Fruit fly (Drosophila melanogaster) whole organism, embryonic: ENCODE data around the gene CG9030.
A peak's percentile ranks its signal among the peaks of the same experiment; 100 is the strongest.

Experiments used
- ATbp ChIP-seq: fragments of 200-800 bp; sonication (Bioruptor generic); optimal IDR thresholded peaks from 2 replicates; lab custom pipeline; 2017; ENCODE audit warnings: missing biosample characterization, mild to moderate bottlenecking, missing genetic modification characterization, missing genetic modification reagents
- Atf6 ChIP-seq: fragments of 200-800 bp; sonication (Bioruptor generic); IDR thresholded peaks from 2 replicates; pipeline ENCODE4 v1.3.6; 2022; ENCODE audit warnings: missing biosample characterization, missing genetic modification characterization
- Awh ChIP-seq: fragments of 200-800 bp; sonication (Bioruptor generic); IDR thresholded peaks from 2 replicates; pipeline ENCODE4, ENCODE4 v1.3.6; 2022; ENCODE audit warnings: missing biosample characterization, missing genetic modification characterization
- CG10274 ChIP-seq: fragments of 200-800 bp; sonication (Bioruptor generic); optimal IDR thresholded peaks from 3 replicates; lab custom pipeline; 2017; ENCODE audit warnings: missing biosample characterization, mild to moderate bottlenecking, missing genetic modification characterization
- CG10959 ChIP-seq: fragments of 200-800 bp; sonication (Bioruptor generic); IDR thresholded peaks from 2 replicates; pipeline ENCODE4 v1.3.6; 2022; ENCODE audit warnings: missing biosample characterization, missing genetic modification characterization
- CG11696 ChIP-seq: fragments of 200-800 bp; sonication (Bioruptor generic); IDR thresholded peaks from 2 replicates; pipeline ENCODE4 v1.3.6; 2022; ENCODE audit warnings: missing biosample characterization, missing genetic modification characterization
- CG12071 ChIP-seq: fragments of 200-800 bp; sonication (Bioruptor generic); optimal IDR thresholded peaks from 3 replicates; lab custom pipeline; 2018; ENCODE audit warnings: missing biosample characterization, mild to moderate bottlenecking, missing genetic modification characterization
- CG12299 ChIP-seq: fragments of 200-800 bp; sonication (Bioruptor generic); optimal IDR thresholded peaks from 2 replicates; lab custom pipeline; 2018; ENCODE audit warnings: missing biosample characterization, mild to moderate bottlenecking, missing genetic modification characterization
- CG12942 ChIP-seq: fragments of 200-800 bp; sonication (Bioruptor generic); optimal IDR thresholded peaks from 3 replicates; lab custom pipeline; 2016; ENCODE audit warnings: missing biosample characterization, missing genetic modification characterization
- CG16813 ChIP-seq: fragments of 200-800 bp; sonication (Bioruptor generic); IDR thresholded peaks from 3 replicates; pipeline ENCODE4 v1.3.6; 2022; ENCODE audit warnings: missing biosample characterization, missing genetic modification characterization; ENCODE audit not compliant: partially characterized antibody
- CG17359 ChIP-seq: fragments of 200-800 bp; sonication (Bioruptor generic); optimal IDR thresholded peaks from 3 replicates; lab custom pipeline; 2018; ENCODE audit warnings: missing biosample characterization, mild to moderate bottlenecking, missing genetic modification characterization, moderate library complexity
- CG1792 ChIP-seq: fragments of 200-800 bp; sonication (Bioruptor generic); optimal IDR thresholded peaks from 2 replicates; lab custom pipeline; 2016; ENCODE audit warnings: missing biosample characterization, missing genetic modification characterization
- CG1832 ChIP-seq: fragments of 200-800 bp; sonication (Bioruptor generic); optimal IDR thresholded peaks from 2 replicates; lab custom pipeline; 2017; ENCODE audit warnings: missing biosample characterization, mild to moderate bottlenecking, missing genetic modification characterization, inconsistent platforms
- CG3281 ChIP-seq: fragments of 200-800 bp; sonication (Bioruptor generic); optimal IDR thresholded peaks from 3 replicates; lab custom pipeline; 2017; ENCODE audit warnings: missing biosample characterization, mild to moderate bottlenecking, missing genetic modification characterization
- CG3726 ChIP-seq: fragments of 200-800 bp; sonication (Bioruptor generic); IDR thresholded peaks from 3 replicates; pipeline ENCODE4, ENCODE4 v1.3.6; 2022; ENCODE audit warnings: missing biosample characterization, missing genetic modification characterization
- CG7928 ChIP-seq: fragments of 200-800 bp; sonication (Bioruptor generic); optimal IDR thresholded peaks from 2 replicates; lab custom pipeline; 2017; ENCODE audit warnings: missing biosample characterization, mild to moderate bottlenecking, missing genetic modification characterization
- CG8765 ChIP-seq: fragments of 200-800 bp; sonication (Bioruptor generic); IDR thresholded peaks from 2 replicates; pipeline ENCODE4 v1.3.6; 2022; ENCODE audit warnings: missing biosample characterization, missing genetic modification characterization
- CkIIα-i1 ChIP-seq: fragments of 200-800 bp; sonication (Bioruptor generic); IDR thresholded peaks from 2 replicates; pipeline ENCODE4 v1.3.6; 2022; ENCODE audit warnings: missing biosample characterization, missing genetic modification characterization
- Dref ChIP-seq: fragments of 200-800 bp; sonication (Bioruptor generic); IDR thresholded peaks from 2 replicates; pipeline ENCODE4 v1.3.6; 2022; ENCODE audit warnings: missing biosample characterization, missing genetic modification characterization
- Fer3 ChIP-seq: fragments of 200-800 bp; sonication (Bioruptor generic); optimal IDR thresholded peaks from 2 replicates; lab custom pipeline; 2018; ENCODE audit warnings: missing biosample characterization, mild to moderate bottlenecking, missing genetic modification characterization, moderate library complexity
- Lhr ChIP-seq: fragments of 200-800 bp; sonication (Bioruptor generic); optimal IDR thresholded peaks from 3 replicates; lab custom pipeline; 2017; ENCODE audit warnings: mild to moderate bottlenecking, missing biosample characterization, missing genetic modification reagents, missing genetic modification characterization
- Rfx ChIP-seq: fragments of 200-800 bp; sonication (Bioruptor generic); IDR thresholded peaks from 2 replicates; pipeline ENCODE4 v1.3.6; 2022; ENCODE audit warnings: missing biosample characterization, missing genetic modification characterization
- Sox100B ChIP-seq: fragments of 200-800 bp; sonication (Bioruptor generic); optimal IDR thresholded peaks from 3 replicates; lab custom pipeline; 2018; ENCODE audit warnings: missing biosample characterization, mild to moderate bottlenecking, missing genetic modification characterization
- YL-1 ChIP-seq: fragments of 200-800 bp; sonication (Bioruptor generic); optimal IDR thresholded peaks from 3 replicates; lab custom pipeline; 2017; ENCODE audit warnings: missing biosample characterization, mild to moderate bottlenecking, missing genetic modification characterization
- bbx ChIP-seq: fragments of 200-800 bp; sonication (Bioruptor generic); IDR thresholded peaks from 2 replicates; pipeline ENCODE4 v1.3.6; 2022; ENCODE audit warnings: missing biosample characterization, missing genetic modification characterization; ENCODE audit not compliant: partially characterized antibody
- bcd ChIP-seq: fragments of 200-800 bp; sonication (Bioruptor generic); optimal IDR thresholded peaks from 2 replicates; lab custom pipeline; 2017; ENCODE audit warnings: missing biosample characterization, mild to moderate bottlenecking, missing genetic modification characterization
- caup ChIP-seq: fragments of 200-800 bp; sonication (Bioruptor generic); optimal IDR thresholded peaks from 3 replicates; lab custom pipeline; 2017; ENCODE audit warnings: missing biosample characterization, mild to moderate bottlenecking, missing genetic modification characterization, moderate library complexity; ENCODE audit not compliant: severe bottlenecking
- chinmo ChIP-seq: fragments of 200-800 bp; sonication (Bioruptor generic); IDR thresholded peaks from 4 replicates; pipeline ENCODE4 v1.3.6; 2022; ENCODE audit warnings: missing biosample characterization, missing genetic modification characterization; ENCODE audit not compliant: partially characterized antibody
- cwo ChIP-seq: fragments of 200-800 bp; sonication (Bioruptor generic); optimal IDR thresholded peaks from 3 replicates; lab custom pipeline; 2017; ENCODE audit warnings: missing biosample characterization, missing genetic modification characterization, mild to moderate bottlenecking, moderate library complexity, missing genetic modification reagents
- dmrt99B ChIP-seq: fragments of 200-800 bp; sonication (Bioruptor generic); optimal IDR thresholded peaks from 2 replicates; lab custom pipeline; 2018; ENCODE audit warnings: missing biosample characterization, mild to moderate bottlenecking, missing genetic modification characterization, moderate library complexity
- gem ChIP-seq: fragments of 200-800 bp; sonication (Bioruptor generic); optimal IDR thresholded peaks from 2 replicates; lab custom pipeline; 2019; ENCODE audit warnings: missing biosample characterization, mild to moderate bottlenecking, missing genetic modification characterization, moderate library complexity
- kah ChIP-seq: fragments of 200-800 bp; sonication (Bioruptor generic); optimal IDR thresholded peaks from 2 replicates; lab custom pipeline; 2018; ENCODE audit warnings: missing biosample characterization, mild to moderate bottlenecking, missing genetic modification characterization
- kni ChIP-seq: fragments of 200-800 bp; sonication (Bioruptor generic); optimal IDR thresholded peaks from 3 replicates; lab custom pipeline; 2017; ENCODE audit warnings: mild to moderate bottlenecking, missing biosample characterization, missing genetic modification reagents, missing genetic modification characterization
- lilli ChIP-seq: fragments of 200-800 bp; sonication (Bioruptor generic); optimal IDR thresholded peaks from 3 replicates; lab custom pipeline; 2016; ENCODE audit warnings: missing biosample characterization, missing genetic modification characterization
- mirr ChIP-seq: fragments of 200-800 bp; sonication (Bioruptor generic); optimal IDR thresholded peaks from 3 replicates; lab custom pipeline; 2018; ENCODE audit warnings: missing biosample characterization, mild to moderate bottlenecking, missing genetic modification characterization
- nau ChIP-seq: fragments of 200-800 bp; sonication (Bioruptor generic); optimal IDR thresholded peaks from 3 replicates; lab custom pipeline; 2017; ENCODE audit warnings: missing biosample characterization, mild to moderate bottlenecking, missing genetic modification characterization, missing genetic modification reagents
- oc ChIP-seq: fragments of 200-800 bp; sonication (Bioruptor generic); optimal IDR thresholded peaks from 2 replicates; lab custom pipeline; 2018; ENCODE audit warnings: missing biosample characterization, mild to moderate bottlenecking, missing genetic modification characterization, moderate library complexity
- pros ChIP-seq: fragments of 200-800 bp; sonication (Bioruptor generic); optimal IDR thresholded peaks from 3 replicates; lab custom pipeline; 2019; ENCODE audit warnings: missing biosample characterization, mild to moderate bottlenecking, missing genetic modification characterization, moderate library complexity
- ranshi ChIP-seq: fragments of 200-800 bp; sonication (Bioruptor generic); IDR thresholded peaks from 2 replicates; pipeline ENCODE4 v1.3.6; 2022; ENCODE audit warnings: missing biosample characterization, missing genetic modification characterization
- rib ChIP-seq: fragments of 200-800 bp; sonication (Bioruptor generic); IDR thresholded peaks from 2 replicates; pipeline ENCODE4 v1.3.6; 2022; ENCODE audit warnings: missing biosample characterization, missing genetic modification characterization
- schlank ChIP-seq: fragments of 200-800 bp; sonication (Bioruptor generic); optimal IDR thresholded peaks from 2 replicates; lab custom pipeline; 2018; ENCODE audit warnings: missing biosample characterization, mild to moderate bottlenecking, missing genetic modification characterization
- scrt ChIP-seq: fragments of 200-800 bp; sonication (Bioruptor generic); optimal IDR thresholded peaks from 2 replicates; lab custom pipeline; 2018; ENCODE audit warnings: missing biosample characterization, mild to moderate bottlenecking, missing genetic modification characterization, moderate library complexity
- sd ChIP-seq: fragments of 200-800 bp; sonication (Bioruptor generic); optimal IDR thresholded peaks from 3 replicates; lab custom pipeline; 2018; ENCODE audit warnings: missing biosample characterization, mild to moderate bottlenecking, missing genetic modification characterization, moderate library complexity
- seq ChIP-seq: fragments of 200-800 bp; sonication (Bioruptor generic); IDR thresholded peaks from 2 replicates; pipeline ENCODE4 v1.3.6; 2022; ENCODE audit warnings: missing biosample characterization, missing genetic modification characterization
- sim ChIP-seq: fragments of 200-800 bp; sonication (Bioruptor generic); IDR thresholded peaks from 2 replicates; pipeline ENCODE4 v1.3.6; 2022; ENCODE audit warnings: missing biosample characterization, missing genetic modification characterization
- slbo ChIP-seq: fragments of 200-800 bp; sonication (Bioruptor generic); IDR thresholded peaks from 2 replicates; pipeline ENCODE4 v1.3.6; 2022; ENCODE audit warnings: missing biosample characterization, missing genetic modification characterization
- stwl ChIP-seq: fragments of 200-800 bp; sonication (Bioruptor generic); optimal IDR thresholded peaks from 3 replicates; lab custom pipeline; 2018; ENCODE audit warnings: missing biosample characterization, mild to moderate bottlenecking, missing genetic modification characterization, moderate library complexity
- tap ChIP-seq: fragments of 200-800 bp; optimal IDR thresholded peaks from 3 replicates; lab custom pipeline; 2019; ENCODE audit warnings: missing biosample characterization, mild to moderate bottlenecking, missing genetic modification characterization, moderate library complexity
- tio ChIP-seq: fragments of 200-800 bp; sonication (Bioruptor generic); optimal IDR thresholded peaks from 2 replicates; lab custom pipeline; 2017; ENCODE audit warnings: missing biosample characterization, missing genetic modification characterization, inconsistent platforms

The CG9030 gene

dm6 chrX:14947399-14947798 lies 7.5 kb downstream of the CG9030 start (continued):
- TF ChIP-seq schlank (peak; percentile 75), stwl (tag; lab: Kevin White, UChicago) (peak; percentile 17), Atf6 (GFP tag; lab: Robert Waterston, UW) (peak; percentile 53), scrt (peak; percentile 16), CG11696 (GFP tag; lab: Robert Waterston, UW) (peak; percentile 60; the same call in 1 of the 2 replicates), CG16813 (GFP tag; lab: Robert Waterston, UW) (no peak), Lhr (no peak), dmrt99B (peak; percentile 62), chinmo (GFP tag; lab: Robert Waterston, UW) (0 out of 4 replicates have a peak, but pooled peaks have one; percentile 75), CG10274 (GFP tag; lab: Kevin White, UChicago) (peak; percentile 12), CG1792 (GFP tag; lab: Kevin White, UChicago) (peak; percentile 12), sim (GFP tag; lab: Robert Waterston, UW) (0 out of 2 replicates have a peak, but pooled peaks have one; percentile 50), CG7928 (GFP tag; lab: Kevin White, UChicago) (peak; percentile 4), ranshi (GFP tag; lab: Robert Waterston, UW) (peak; percentile 45; the same call in 1 of the 2 replicates), caup (GFP tag; lab: Kevin White, UChicago) (peak; percentile 58), cwo (GFP tag; lab: Kevin White, UChicago) (peak; percentile 31), oc (tag; lab: Kevin White, UChicago) (no peak), Rfx (GFP tag; lab: Robert Waterston, UW) (peak; percentile 60), Sox100B (GFP tag; lab: Kevin White, UChicago) (peak; percentile 63), lilli (GFP tag; lab: Kevin White, UChicago) (peak; percentile 2), Fer3 (tag; lab: Kevin White, UChicago) (peak; percentile 51), mirr (peak; percentile 96), rib (peak; percentile 47; the same call in 1 of the 2 replicates), bbx (GFP tag; lab: Robert Waterston, UW) (no peak), kah (GFP tag; lab: Kevin White, UChicago) (peak; percentile 61), CG12942 (GFP tag; lab: Kevin White, UChicago) (no peak), nau (peak; percentile 79), bcd (peak; percentile 11), CG8765 (GFP tag; lab: Robert Waterston, UW) (no peak), CG17359 (tag; lab: Kevin White, UChicago) (peak; percentile 22), CG3726 (peak; percentile 53; the same call in 1 of the 3 replicates), ATbp (GFP tag; lab: Kevin White, UChicago) (peak; percentile 45), kni (GFP tag; lab: Kevin White, UChicago) (peak; percentile 68), tap (tag; lab: Kevin White, UChicago) (peak; percentile 15), tio (GFP tag; lab: Kevin White, UChicago) (peak; percentile 7), CG12299 (tag; lab: Kevin White, UChicago) (peak; percentile 23), gem (tag; lab: Kevin White, UChicago) (peak; percentile 18), slbo (GFP tag; lab: Robert Waterston, UW) (peak; percentile 34), sd (tag; lab: Kevin White, UChicago) (peak; percentile 5), seq (GFP tag; lab: Robert Waterston, UW) (peak; percentile 53; the same call in 1 of the 2 replicates), pros (peak; percentile 32), YL-1 (GFP tag; lab: Kevin White, UChicago) (peak; percentile 29), CG12071 (GFP tag; lab: Kevin White, UChicago) (peak; percentile 75), CG1832 (GFP tag; lab: Kevin White, UChicago) (peak; percentile 66), CG3281 (GFP tag; lab: Kevin White, UChicago) (peak; percentile 67), CG10959 (GFP tag; lab: Robert Waterston, UW) (0 out of 2 replicates have a peak, but pooled peaks have one; percentile 27), CkIIα-i1 (GFP tag; lab: Robert Waterston, UW) (peak; percentile 38; the same call in 1 of the 2 replicates), Dref (no peak), Awh (GFP tag; lab: Robert Waterston, UW) (peak; percentile 77)
